Fruit fly (Drosophila melanogaster) whole organism, embryonic: ENCODE measurements around the gene ohgt.

Experiments used
- BEAF-32 ChIP-seq: fragments of 200-800 bp; sonication (Bioruptor generic); optimal IDR thresholded peaks from 3 replicates; lab custom pipeline; 2017; ENCODE audit warnings: missing biosample characterization, missing genetic modification characterization, mild to moderate bottlenecking, moderate library complexity, missing genetic modification reagents
- BtbVII ChIP-seq: fragments of 200-800 bp; sonication (Bioruptor generic); optimal IDR thresholded peaks from 3 replicates; lab custom pipeline; 2017; ENCODE audit warnings: missing biosample characterization, mild to moderate bottlenecking, missing genetic modification characterization
- Bteb2 ChIP-seq: fragments of 200-800 bp; sonication (Bioruptor generic); optimal IDR thresholded peaks from 2 replicates; lab custom pipeline; 2016; ENCODE audit warnings: missing biosample characterization, missing genetic modification characterization
- C15 ChIP-seq: fragments of 200-800 bp; sonication (Bioruptor generic); IDR thresholded peaks from 3 replicates; pipeline ENCODE4 v1.3.6; 2022; ENCODE audit warnings: missing biosample characterization, missing genetic modification characterization
- CG11398 ChIP-seq: fragments of 200-800 bp; sonication (Bioruptor generic); optimal IDR thresholded peaks from 2 replicates; lab custom pipeline; 2016; ENCODE audit warnings: missing biosample characterization, missing genetic modification characterization
- CG11560 ChIP-seq: fragments of 200-800 bp; sonication (Bioruptor generic); IDR thresholded peaks from 3 replicates; pipeline ENCODE4 v1.3.6; 2022; ENCODE audit warnings: missing biosample characterization, missing genetic modification characterization
- CG12942 ChIP-seq: fragments of 200-800 bp; sonication (Bioruptor generic); optimal IDR thresholded peaks from 3 replicates; lab custom pipeline; 2016; ENCODE audit warnings: missing biosample characterization, missing genetic modification characterization
- CG14710 ChIP-seq: fragments of 200-800 bp; sonication (Bioruptor generic); optimal IDR thresholded peaks from 3 replicates; lab custom pipeline; 2019; ENCODE audit warnings: missing biosample characterization, mild to moderate bottlenecking, missing genetic modification characterization, moderate library complexity
- CG17385 ChIP-seq: fragments of 200-800 bp; sonication (Bioruptor generic); optimal IDR thresholded peaks from 3 replicates; lab custom pipeline; 2018; ENCODE audit warnings: missing biosample characterization, mild to moderate bottlenecking, missing genetic modification characterization
- CG17802 ChIP-seq: fragments of 200-800 bp; sonication (Bioruptor generic); optimal IDR thresholded peaks from 2 replicates; lab custom pipeline; 2018; ENCODE audit warnings: missing biosample characterization, mild to moderate bottlenecking, missing genetic modification characterization, moderate library complexity
- CG2202 ChIP-seq: fragments of 200-800 bp; sonication (Bioruptor generic); optimal IDR thresholded peaks from 2 replicates; lab custom pipeline; 2018; ENCODE audit warnings: missing biosample characterization, mild to moderate bottlenecking, missing genetic modification characterization
- CG2678 ChIP-seq: fragments of 200-800 bp; sonication (Bioruptor generic); optimal IDR thresholded peaks from 3 replicates; lab custom pipeline; 2019; ENCODE audit warnings: missing biosample characterization, mild to moderate bottlenecking, missing genetic modification characterization, moderate library complexity
- CG3163 ChIP-seq: fragments of 200-800 bp; sonication (Bioruptor generic); optimal IDR thresholded peaks from 3 replicates; lab custom pipeline; 2016; ENCODE audit warnings: missing biosample characterization, missing genetic modification characterization
- CG32767 ChIP-seq: fragments of 200-800 bp; sonication (Bioruptor generic); IDR thresholded peaks from 2 replicates; pipeline ENCODE4 v1.3.6; 2022; ENCODE audit warnings: missing biosample characterization, missing genetic modification characterization
- CG3281 ChIP-seq: fragments of 200-800 bp; sonication (Bioruptor generic); optimal IDR thresholded peaks from 3 replicates; lab custom pipeline; 2017; ENCODE audit warnings: missing biosample characterization, mild to moderate bottlenecking, missing genetic modification characterization
- CG3726 ChIP-seq: fragments of 200-800 bp; sonication (Bioruptor generic); IDR thresholded peaks from 3 replicates; pipeline ENCODE4, ENCODE4 v1.3.6; 2022; ENCODE audit warnings: missing biosample characterization, missing genetic modification characterization
- CG3995 ChIP-seq: fragments of 200-800 bp; sonication (Bioruptor generic); optimal IDR thresholded peaks from 3 replicates; lab custom pipeline; 2016; ENCODE audit warnings: missing biosample characterization, missing genetic modification characterization
- CG4707 ChIP-seq: fragments of 200-800 bp; sonication (Bioruptor generic); optimal IDR thresholded peaks from 2 replicates; lab custom pipeline; 2018; ENCODE audit warnings: missing biosample characterization, mild to moderate bottlenecking, missing genetic modification characterization, moderate library complexity
- CG7357 ChIP-seq: fragments of 200-800 bp; sonication (Bioruptor generic); IDR thresholded peaks from 3 replicates; pipeline ENCODE4 v1.3.6; 2022; ENCODE audit warnings: missing biosample characterization, missing genetic modification characterization
- CG7786 ChIP-seq: fragments of 200-800 bp; sonication (Bioruptor generic); optimal IDR thresholded peaks from 2 replicates; lab custom pipeline; 2016; ENCODE audit warnings: missing biosample characterization, missing genetic modification characterization
- D ChIP-seq, 2 experiments: fragments of 200-800 bp in 1 of 2; fragments of >200 bp in 1 of 2; sonication (Bioruptor generic) in 1 of 2; optimal IDR thresholded peaks; 2 replicates in 1 of 2; 3 replicates in 1 of 2; lab custom pipeline; 2017; ENCODE audit warnings: mild to moderate bottlenecking in 1 of 2, missing biosample characterization in 1 of 2, missing genetic modification characterization in 1 of 2, missing genetic modification reagents in 1 of 2
- D19B ChIP-seq: fragments of 200-800 bp; sonication (Bioruptor generic); optimal IDR thresholded peaks from 2 replicates; lab custom pipeline; 2017; ENCODE audit warnings: missing biosample characterization, mild to moderate bottlenecking, missing genetic modification characterization
- Dbx ChIP-seq: fragments of 200-800 bp; sonication (Bioruptor generic); IDR thresholded peaks from 3 replicates; pipeline ENCODE4 v1.3.6; 2022; ENCODE audit warnings: missing biosample characterization, missing genetic modification characterization
- Gsc ChIP-seq: fragments of 200-800 bp; sonication (Bioruptor generic); IDR thresholded peaks from 2 replicates; pipeline ENCODE4 v1.3.6; 2022; ENCODE audit warnings: missing biosample characterization, missing genetic modification characterization
- HmgD ChIP-seq: fragments of 200-800 bp; sonication (Bioruptor generic); optimal IDR thresholded peaks from 3 replicates; lab custom pipeline; 2016; ENCODE audit warnings: missing biosample characterization, missing genetic modification characterization
- Hmr ChIP-seq: fragments of 200-800 bp; sonication (Bioruptor generic); optimal IDR thresholded peaks from 3 replicates; lab custom pipeline; 2017; ENCODE audit warnings: mild to moderate bottlenecking, missing biosample characterization, missing genetic modification reagents, missing genetic modification characterization
- Hr39 ChIP-seq: fragments of >200 bp; optimal IDR thresholded peaks from 2 replicates; lab custom pipeline; 2017
- Optix ChIP-seq: fragments of 200-800 bp; sonication (Bioruptor generic); IDR thresholded peaks from 3 replicates; pipeline ENCODE4 v1.3.6; 2022; ENCODE audit warnings: missing biosample characterization, missing genetic modification characterization
- Ravus ChIP-seq: fragments of 200-800 bp; sonication (Bioruptor generic); IDR thresholded peaks from 2 replicates; pipeline ENCODE4 v1.3.6; 2022; ENCODE audit warnings: missing biosample characterization, missing genetic modification characterization
- Rfx ChIP-seq: fragments of 200-800 bp; sonication (Bioruptor generic); IDR thresholded peaks from 2 replicates; pipeline ENCODE4 v1.3.6; 2022; ENCODE audit warnings: missing biosample characterization, missing genetic modification characterization
- Taf1 ChIP-seq: fragments of 200-800 bp; sonication (Bioruptor generic); IDR thresholded peaks from 2 replicates; pipeline ENCODE4 v1.3.6; 2022; ENCODE audit warnings: missing biosample characterization, missing genetic modification characterization
- Trl ChIP-seq, 3 experiments: fragments of >200 bp in 2 of 3; fragments of 200-800 bp in 1 of 3; sonication (Bioruptor generic) in 1 of 3; optimal IDR thresholded peaks; 2 replicates in 1 of 3; 3 replicates in 2 of 3; lab custom pipeline; 2016 to 2017; ENCODE audit warnings: missing biosample characterization in 1 of 3, missing genetic modification characterization in 1 of 3
- Vsx1 ChIP-seq: fragments of 200-800 bp; sonication (Bioruptor generic); optimal IDR thresholded peaks from 2 replicates; lab custom pipeline; 2017; ENCODE audit warnings: missing biosample characterization, mild to moderate bottlenecking, missing genetic modification characterization, missing genetic modification reagents
- cato ChIP-seq: fragments of 200-800 bp; sonication (Bioruptor generic); optimal IDR thresholded peaks from 2 replicates; lab custom pipeline; 2016; ENCODE audit warnings: missing biosample characterization, missing genetic modification characterization, borderline replicate concordance
- ci ChIP-seq: fragments of 200-800 bp; sonication (Bioruptor generic); IDR thresholded peaks from 3 replicates; pipeline ENCODE4 v1.3.6; 2022; ENCODE audit warnings: missing biosample characterization, missing genetic modification characterization
- crc ChIP-seq: fragments of 200-800 bp; sonication (Bioruptor generic); optimal IDR thresholded peaks from 2 replicates; lab custom pipeline; 2016; ENCODE audit warnings: missing biosample characterization, missing genetic modification characterization
- da ChIP-seq: fragments of 200-800 bp; sonication (Bioruptor generic); optimal IDR thresholded peaks from 2 replicates; lab custom pipeline; 2016; ENCODE audit warnings: missing biosample characterization, missing genetic modification characterization
- danr ChIP-seq: fragments of 200-800 bp; sonication (Bioruptor generic); IDR thresholded peaks from 2 replicates; pipeline ENCODE4 v1.3.6; 2022; ENCODE audit warnings: missing biosample characterization, missing genetic modification characterization
- dati ChIP-seq: fragments of 200-800 bp; sonication (Bioruptor generic); IDR thresholded peaks from 2 replicates; pipeline ENCODE4 v1.3.6; 2022; ENCODE audit warnings: missing biosample characterization, missing genetic modification characterization
- en ChIP-seq: fragments of 200-800 bp; sonication (Bioruptor generic); optimal IDR thresholded peaks from 2 replicates; lab custom pipeline; 2016; ENCODE audit warnings: missing biosample characterization, missing genetic modification characterization
- fd96Cb ChIP-seq: fragments of 200-800 bp; sonication (Bioruptor generic); optimal IDR thresholded peaks from 2 replicates; lab custom pipeline; 2018; ENCODE audit warnings: missing biosample characterization, mild to moderate bottlenecking, missing genetic modification characterization, moderate library complexity
- jumu ChIP-seq: fragments of 200-800 bp; sonication (Bioruptor generic); optimal IDR thresholded peaks from 3 replicates; lab custom pipeline; 2016; ENCODE audit warnings: missing biosample characterization, missing genetic modification characterization
- kah ChIP-seq: fragments of 200-800 bp; sonication (Bioruptor generic); optimal IDR thresholded peaks from 2 replicates; lab custom pipeline; 2018; ENCODE audit warnings: missing biosample characterization, mild to moderate bottlenecking, missing genetic modification characterization
- lab ChIP-seq: fragments of 200-800 bp; sonication (Bioruptor generic); optimal IDR thresholded peaks from 3 replicates; lab custom pipeline; 2017; ENCODE audit warnings: missing biosample characterization, missing genetic modification characterization, mild to moderate bottlenecking, moderate library complexity, missing genetic modification reagents
- oc ChIP-seq: fragments of 200-800 bp; sonication (Bioruptor generic); optimal IDR thresholded peaks from 2 replicates; lab custom pipeline; 2018; ENCODE audit warnings: missing biosample characterization, mild to moderate bottlenecking, missing genetic modification characterization, moderate library complexity
- pfk ChIP-seq: fragments of 200-800 bp; sonication (Bioruptor generic); optimal IDR thresholded peaks from 2 replicates; lab custom pipeline; 2018; ENCODE audit warnings: missing biosample characterization, mild to moderate bottlenecking, missing genetic modification characterization, moderate library complexity
- pros ChIP-seq: fragments of 200-800 bp; sonication (Bioruptor generic); optimal IDR thresholded peaks from 3 replicates; lab custom pipeline; 2019; ENCODE audit warnings: missing biosample characterization, mild to moderate bottlenecking, missing genetic modification characterization, moderate library complexity
- slou ChIP-seq: fragments of 200-800 bp; sonication (Bioruptor generic); optimal IDR thresholded peaks from 3 replicates; lab custom pipeline; 2016; ENCODE audit warnings: missing biosample characterization, missing genetic modification characterization
- tio ChIP-seq: fragments of 200-800 bp; sonication (Bioruptor generic); optimal IDR thresholded peaks from 2 replicates; lab custom pipeline; 2017; ENCODE audit warnings: missing biosample characterization, missing genetic modification characterization, inconsistent platforms
- zf30C ChIP-seq: fragments of 200-800 bp; sonication (Bioruptor generic); optimal IDR thresholded peaks from 3 replicates; lab custom pipeline; 2018; ENCODE audit warnings: missing biosample characterization, mild to moderate bottlenecking, missing genetic modification characterization

Gene ohgt

DNA sequence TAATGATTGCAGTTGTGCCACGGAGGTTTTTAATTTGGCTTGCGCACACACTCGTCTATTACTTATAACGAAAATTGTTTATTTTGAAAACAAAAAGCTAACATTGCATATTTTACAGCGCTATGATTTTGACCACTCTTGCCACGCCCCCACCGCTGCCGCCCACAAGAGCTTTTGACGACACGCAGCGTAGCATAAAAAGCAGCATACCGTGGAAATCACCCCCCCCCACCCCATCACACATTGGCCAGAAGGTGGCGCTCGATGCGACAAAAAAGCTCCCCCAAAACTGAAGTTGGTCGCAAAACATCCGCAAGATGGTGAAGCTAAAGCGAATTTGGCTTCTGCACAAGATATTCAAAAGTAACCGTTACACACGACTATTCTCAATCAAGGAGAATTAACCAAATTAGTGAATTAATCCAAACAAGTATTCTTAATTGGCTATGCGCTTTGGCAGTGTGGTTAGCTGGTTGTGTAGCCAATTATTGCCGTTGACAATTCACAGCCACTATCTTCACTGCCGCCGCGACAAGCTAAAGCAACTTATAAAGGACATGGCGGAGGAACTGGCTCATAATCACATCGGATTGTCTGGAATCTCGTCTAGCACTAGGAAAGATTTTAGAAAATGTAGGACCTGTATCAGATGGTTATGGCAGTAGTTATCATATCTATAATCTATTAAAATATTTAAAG lies 51.6 kb downstream of the ohgt start (continued):
- TF ChIP-seq CG17385 (GFP tag; lab: Kevin White, UChicago) = peak; percentile 6
- TF ChIP-seq Ravus (GFP tag; lab: Robert Waterston, UW) = no peak
- peak; percentile 6 for TF ChIP-seq CG2678 (tag; lab: Kevin White, UChicago)
- no peak for TF ChIP-seq BtbVII (GFP tag; lab: Kevin White, UChicago)
- no peak for TF ChIP-seq CG4707 (GFP tag; lab: Kevin White, UChicago)
- no peak for TF ChIP-seq BEAF-32 (GFP tag; lab: Kevin White, UChicago)
- TF ChIP-seq C15 (GFP tag; lab: Robert Waterston, UW) = no peak
- peak; percentile 70 for TF ChIP-seq lab
- no peak for TF ChIP-seq CG11398
- TF ChIP-seq pfk (GFP tag; lab: Kevin White, UChicago) = no peak
- TF ChIP-seq Trl (optimal IDR thresholded peaks at IDR 0.05; lab: Kevin White, UChicago) = no peak
- peak; percentile 52 for TF ChIP-seq Trl (GFP tag; optimal IDR thresholded peaks at IDR 0.05; lab: Kevin White, UChicago)
- TF ChIP-seq zf30C (GFP tag; lab: Kevin White, UChicago) = no peak
- TF ChIP-seq slou = no peak
- TF ChIP-seq Hmr (GFP tag; lab: Kevin White, UChicago) = peak; percentile 81
- TF ChIP-seq Hr39 (lab: Kevin White, UChicago) = no peak
- no peak for TF ChIP-seq dati (GFP tag; lab: Robert Waterston, UW)
- no peak for TF ChIP-seq fd96Cb (tag; lab: Kevin White, UChicago)
- TF ChIP-seq CG3995 = no peak
- no peak for TF ChIP-seq jumu (GFP tag; lab: Kevin White, UChicago)
- no peak for TF ChIP-seq CG3281 (GFP tag; lab: Kevin White, UChicago)
- no peak for TF ChIP-seq CG32767 (GFP tag; lab: Robert Waterston, UW)
- TF ChIP-seq CG7786 (GFP tag; lab: Kevin White, UChicago) = no peak
- TF ChIP-seq CG14710 = no peak
- peak; percentile 80 for TF ChIP-seq Rfx (GFP tag; lab: Robert Waterston, UW)
- TF ChIP-seq CG17802 (tag; lab: Kevin White, UChicago) = no peak
- no peak for TF ChIP-seq cato (GFP tag; lab: Kevin White, UChicago)
- peak; percentile 46; the same call in 2 of the 3 replicates for TF ChIP-seq CG11560 (tag; lab: Robert Waterston, UW)
- TF ChIP-seq pros (GFP tag; lab: Kevin White, UChicago) = no peak
- TF ChIP-seq D (optimal IDR thresholded peaks at IDR 0.05; lab: Kevin White, UChicago) = no peak
- TF ChIP-seq D (GFP tag; optimal IDR thresholded peaks at IDR 0.05; lab: Kevin White, UChicago) = no peak
- peak; percentile 9 for TF ChIP-seq CG12942 (GFP tag; lab: Kevin White, UChicago)
- TF ChIP-seq da (GFP tag; lab: Kevin White, UChicago) = no peak
- no peak for TF ChIP-seq danr
- no peak for TF ChIP-seq Bteb2 (GFP tag; lab: Kevin White, UChicago)
- no peak for TF ChIP-seq Vsx1 (GFP tag; lab: Kevin White, UChicago)
- peak; percentile 27 for TF ChIP-seq HmgD
- peak; percentile 47; the same call in 1 of the 3 replicates for TF ChIP-seq Optix
- no peak for TF ChIP-seq kah (GFP tag; lab: Kevin White, UChicago)
- no peak for TF ChIP-seq Gsc
- TF ChIP-seq oc (tag; lab: Kevin White, UChicago) = no peak
- no peak for TF ChIP-seq CG7357 (GFP tag; lab: Robert Waterston, UW)
- no peak for TF ChIP-seq Taf1
- no peak for TF ChIP-seq tio
- TF ChIP-seq CG3726 (GFP tag; lab: Robert Waterston, UW) = no peak
- peak; percentile 81 for TF ChIP-seq ci
- peak; percentile 77; the same call in 2 of the 3 replicates for TF ChIP-seq Dbx (GFP tag; lab: Robert Waterston, UW)
- no peak for TF ChIP-seq CG3163 (GFP tag; lab: Kevin White, UChicago)
- no peak for TF ChIP-seq crc (GFP tag; lab: Kevin White, UChicago)
- no peak for TF ChIP-seq en (GFP tag; lab: Kevin White, UChicago)
- TF ChIP-seq D19B (GFP tag; lab: Kevin White, UChicago) = peak; percentile 63
- TF ChIP-seq CG2202 (tag; lab: Kevin White, UChicago) = no peak
